Worm (Caenorhabditis elegans) whole organism, L2 larva: ENCODE data around the gene flp-26.

Source experiments
- alr-1 ChIP-seq: fragments of 150-350 bp; optimal IDR thresholded peaks from 2 replicates; lab custom pipeline; 2014; ENCODE audit warnings: missing biosample characterization, missing genetic modification characterization
- ama-1 ChIP-seq: fragments of 150-350 bp; optimal IDR thresholded peaks from 2 replicates; lab custom pipeline; 2018; ENCODE audit warnings: inconsistent platforms
- nhr-21 ChIP-seq: fragments of 150-350 bp; optimal IDR thresholded peaks from 2 replicates; lab custom pipeline; 2014; ENCODE audit warnings: missing biosample characterization, missing genetic modification characterization
- nhr-77 ChIP-seq: fragments of 150-350 bp; optimal IDR thresholded peaks from 2 replicates; lab custom pipeline; 2014; ENCODE audit warnings: missing biosample characterization, missing genetic modification characterization

ce11 chrX:7037998-7038397 lies 9.1 kb downstream of the flp-26 start:
- TF ChIP-seq ama-1 (lab: Kevin White, UChicago), result no peak
- no peak for TF ChIP-seq nhr-21 (tag; lab: Kevin White, UChicago)
- no peak for TF ChIP-seq nhr-77 (tag; lab: Kevin White, UChicago)
- TF ChIP-seq alr-1 (tag; lab: Kevin White, UChicago), result no peak
